Worm (Caenorhabditis elegans) whole organism, young adult: ENCODE data around the gene jtr-1.

Experiments used
- B0019.2 ChIP-seq: fragments of 200-800 bp; sonication (Bioruptor generic); conservative IDR thresholded peaks from 2 replicates; pipeline ENCODE4 v1.3.6; 2022; ENCODE audit warnings: missing genetic modification reagents, missing genetic modification characterization, missing compliant biosample characterization
- B0261.1 ChIP-seq: sonication (generic microtip); optimal IDR thresholded peaks from 2 replicates; lab custom pipeline; 2016; ENCODE audit warnings: mild to moderate bottlenecking, missing genetic modification characterization, moderate library complexity, missing compliant biosample characterization
- B0336.3 ChIP-seq: fragments of 200-800 bp; sonication (Bioruptor generic); IDR thresholded peaks from 2 replicates; pipeline ENCODE4 v1.3.6; 2022; ENCODE audit warnings: missing genetic modification characterization, missing compliant biosample characterization
- C06A6.2 ChIP-seq: fragments of 200-800 bp; sonication (Bioruptor generic); conservative IDR thresholded peaks from 2 replicates; pipeline ENCODE4 v1.3.6; 2022; ENCODE audit warnings: missing genetic modification characterization, missing compliant biosample characterization
- F22D6.2 ChIP-seq: sonication (generic microtip); optimal IDR thresholded peaks from 2 replicates; lab custom pipeline; 2016; ENCODE audit warnings: mild to moderate bottlenecking, missing genetic modification characterization, missing compliant biosample characterization
- F57C9.4 ChIP-seq: sonication (generic microtip); optimal IDR thresholded peaks from 2 replicates; lab custom pipeline; 2017; ENCODE audit warnings: mild to moderate bottlenecking, missing genetic modification characterization, missing compliant biosample characterization
- Y79H2A.3 ChIP-seq: fragments of 200-800 bp; sonication (Bioruptor generic); conservative IDR thresholded peaks from 2 replicates; pipeline ENCODE4 v1.3.6; 2022; ENCODE audit warnings: missing genetic modification reagents, missing genetic modification characterization, missing compliant biosample characterization
- aptf-2 ChIP-seq: fragments of 200-800 bp; sonication (Bioruptor generic); conservative IDR thresholded peaks from 2 replicates; pipeline ENCODE4 v1.3.6; 2022; ENCODE audit warnings: missing genetic modification reagents, missing genetic modification characterization, missing compliant biosample characterization
- cebp-1 ChIP-seq, 2 experiments: fragments of 200-800 bp in 1 of 2; sonication (Bioruptor generic) in 1 of 2; sonication (generic microtip) in 1 of 2; IDR thresholded peaks in 1 of 2; optimal IDR thresholded peaks in 1 of 2; 2 replicates each; pipeline versions ENCODE4 v1.3.6 to Lab custom; 2017 to 2022; ENCODE audit warnings: missing compliant biosample characterization in 2 of 2, missing genetic modification characterization in 2 of 2, mild to moderate bottlenecking in 1 of 2, missing genetic modification reagents in 1 of 2, moderate library complexity in 1 of 2
- ceh-27 ChIP-seq: fragments of 200-800 bp; sonication (Bioruptor generic); optimal IDR thresholded peaks from 2 replicates; lab custom pipeline; 2018; ENCODE audit warnings: mild to moderate bottlenecking, missing genetic modification characterization, moderate library complexity, missing compliant biosample characterization
- dox-1 ChIP-seq: fragments of 200-800 bp; sonication (Bioruptor generic); IDR thresholded peaks from 2 replicates; pipeline ENCODE4 v1.3.6; 2022; ENCODE audit warnings: missing genetic modification reagents, missing genetic modification characterization, missing compliant biosample characterization
- egl-18 ChIP-seq: fragments of 200-800 bp; sonication (Bioruptor generic); IDR thresholded peaks from 2 replicates; pipeline ENCODE4 v1.3.6; 2022; ENCODE audit warnings: missing genetic modification reagents, missing genetic modification characterization, missing compliant biosample characterization
- fkh-3 ChIP-seq: sonication (generic microtip); optimal IDR thresholded peaks from 2 replicates; lab custom pipeline; 2016; ENCODE audit warnings: mild to moderate bottlenecking, missing genetic modification characterization, missing compliant biosample characterization
- hsf-1 ChIP-seq: fragments of 200-800 bp; sonication (Bioruptor generic); IDR thresholded peaks from 2 replicates; pipeline ENCODE4 v1.3.6; 2022; ENCODE audit warnings: missing genetic modification reagents, missing genetic modification characterization, missing compliant biosample characterization
- let-526 ChIP-seq: fragments of 200-800 bp; sonication (Bioruptor generic); IDR thresholded peaks from 2 replicates; pipeline ENCODE4 v1.3.6; 2022; ENCODE audit warnings: missing genetic modification reagents, missing genetic modification characterization, missing compliant biosample characterization
- lin-26 ChIP-seq: fragments of 200-800 bp; sonication (Bioruptor generic); IDR thresholded peaks from 2 replicates; pipeline ENCODE4 v1.3.6; 2022; ENCODE audit warnings: missing genetic modification reagents, missing genetic modification characterization, missing compliant biosample characterization
- lin-54 ChIP-seq: fragments of 200-800 bp; sonication (Bioruptor generic); optimal IDR thresholded peaks from 2 replicates; lab custom pipeline; 2018; ENCODE audit warnings: mild to moderate bottlenecking, missing genetic modification characterization, missing compliant biosample characterization
- lir-1 ChIP-seq: fragments of 200-800 bp; sonication (Bioruptor generic); conservative IDR thresholded peaks from 2 replicates; pipeline ENCODE4 v1.3.6; 2022; ENCODE audit warnings: missing genetic modification reagents, missing genetic modification characterization, missing compliant biosample characterization
- lsl-1 ChIP-seq: fragments of 200-800 bp; sonication (Bioruptor generic); optimal IDR thresholded peaks from 2 replicates; lab custom pipeline; 2018; ENCODE audit warnings: mild to moderate bottlenecking, missing genetic modification characterization, moderate library complexity, missing compliant biosample characterization
- madf-10 ChIP-seq: sonication (generic microtip); optimal IDR thresholded peaks from 2 replicates; lab custom pipeline; 2016; ENCODE audit warnings: mild to moderate bottlenecking, missing genetic modification characterization, missing compliant biosample characterization
- madf-6 ChIP-seq: fragments of 200-800 bp; sonication (Bioruptor generic); IDR thresholded peaks from 2 replicates; pipeline ENCODE4 v1.3.6; 2022; ENCODE audit warnings: missing genetic modification reagents, missing genetic modification characterization, missing compliant biosample characterization
- mes-4 ChIP-seq: sonication (generic microtip); optimal IDR thresholded peaks from 2 replicates; lab custom pipeline; 2016; ENCODE audit warnings: missing genotype, missing genetic modification characterization, missing compliant biosample characterization
- nhr-179 ChIP-seq: sonication (generic microtip); optimal IDR thresholded peaks from 2 replicates; lab custom pipeline; 2016; ENCODE audit warnings: mild to moderate bottlenecking, missing genetic modification characterization, missing compliant biosample characterization
- nhr-27 ChIP-seq: fragments of 200-800 bp; sonication (Bioruptor generic); optimal IDR thresholded peaks from 2 replicates; lab custom pipeline; 2018; ENCODE audit warnings: mild to moderate bottlenecking, missing genetic modification characterization, moderate library complexity, missing compliant biosample characterization
- nhr-80 ChIP-seq: sonication (generic microtip); optimal IDR thresholded peaks from 2 replicates; lab custom pipeline; 2016; ENCODE audit warnings: missing genetic modification characterization, missing compliant biosample characterization
- rpc-1 ChIP-seq, 2 experiments: fragments of 150-350 bp in 1 of 2; sonication (generic microtip) in 1 of 2; optimal IDR thresholded peaks; 2 replicates each; lab custom pipeline; 2014 to 2018; ENCODE audit warnings: missing biosample characterization in 1 of 2, missing genetic modification characterization in 1 of 2, missing genetic modification reagents in 1 of 2, missing genotype in 1 of 2
- snpc-1.1 ChIP-seq: sonication (generic microtip); optimal IDR thresholded peaks from 2 replicates; lab custom pipeline; 2017; ENCODE audit warnings: missing genetic modification characterization, mild to moderate bottlenecking, missing compliant biosample characterization, antibody characterized with exemption, moderate library complexity, missing genotype, missing genetic modification reagents; ENCODE audit not compliant: insufficient read depth
- sptf-2 ChIP-seq: fragments of 200-800 bp; sonication (Bioruptor generic); optimal IDR thresholded peaks from 2 replicates; lab custom pipeline; 2018; ENCODE audit warnings: mild to moderate bottlenecking, missing genetic modification characterization, missing compliant biosample characterization
- tbp1 ChIP-seq: fragments of 200-800 bp; sonication (Bioruptor generic); optimal IDR thresholded peaks from 2 replicates; lab custom pipeline; 2018; ENCODE audit warnings: mild to moderate bottlenecking, missing genetic modification characterization, missing compliant biosample characterization
- unc-62 ChIP-seq: fragments of 150-350 bp; optimal IDR thresholded peaks from 2 replicates; lab custom pipeline; 2014; ENCODE audit warnings: missing biosample characterization, missing genetic modification reagents, missing genetic modification characterization
- xnd-1 ChIP-seq: sonication (generic microtip); optimal IDR thresholded peaks from 2 replicates; lab custom pipeline; 2016; ENCODE audit warnings: missing genotype, missing genetic modification reagents, missing genetic modification characterization, missing compliant biosample characterization
- ztf-25 ChIP-seq: fragments of 200-800 bp; sonication (Bioruptor generic); IDR thresholded peaks from 2 replicates; pipeline ENCODE4 v1.3.6; 2022; ENCODE audit warnings: missing genetic modification reagents, missing genetic modification characterization, missing compliant biosample characterization
- ztf-28 ChIP-seq: fragments of 200-800 bp; sonication (Bioruptor generic); IDR thresholded peaks from 2 replicates; pipeline ENCODE4 v1.3.6; 2022; ENCODE audit warnings: missing genetic modification reagents, missing genetic modification characterization, missing compliant biosample characterization

jtr-1 gene

ce11 chrIV:1389021-1389420 is 31.7 kb upstream of the jtr-1 start:
- TF ChIP-seq madf-6 (no peak), F57C9.4 (tag; lab: Kevin White, UChicago) (no peak), C06A6.2 (GFP tag; lab: Robert Waterston, UW) (no peak), madf-10 (tag; lab: Kevin White, UChicago) (no peak), snpc-1.1 (tag; lab: Kevin White, UChicago) (no peak), rpc-1 (optimal IDR thresholded peaks at IDR 0.05; lab: Kevin White, UChicago) (no peak), rpc-1 (tag; optimal IDR thresholded peaks at IDR 0.05; lab: Kevin White, UChicago) (no peak), ceh-27 (GFP tag; lab: Kevin White, UChicago) (no peak)
- TF ChIP-seq, all 124 proteins: peak for 0

- TF ChIP-seq dox-1 (GFP tag; lab: Robert Waterston, UW) (no peak), aptf-2 (GFP tag; lab: Robert Waterston, UW) (no peak), tbp1 (no peak), xnd-1 (tag; lab: Kevin White, UChicago) (no peak), Y79H2A.3 (GFP tag; lab: Robert Waterston, UW) (no peak), B0336.3 (GFP tag; lab: Robert Waterston, UW) (no peak), lin-54 (GFP tag; lab: Kevin White, UChicago) (no peak), egl-18 (GFP tag; lab: Robert Waterston, UW) (no peak), lsl-1 (no peak), ztf-28 (GFP tag; lab: Robert Waterston, UW) (0 out of 2 replicates have a peak, but pooled peaks have one; percentile 5), let-526 (GFP tag; lab: Robert Waterston, UW) (no peak), unc-62 (no peak), lir-1 (GFP tag; lab: Robert Waterston, UW) (no peak), cebp-1 (GFP tag; IDR thresholded peaks at IDR 0.05; lab: Robert Waterston, UW) (no peak), cebp-1 (tag; optimal IDR thresholded peaks at IDR 0.05; lab: Kevin White, UChicago) (peak; percentile 38), F22D6.2 (tag; lab: Kevin White, UChicago) (no peak), madf-10 (tag; lab: Kevin White, UChicago) (no peak), hsf-1 (GFP tag; lab: Robert Waterston, UW) (no peak), B0019.2 (GFP tag; lab: Robert Waterston, UW) (no peak), nhr-27 (tag; lab: Kevin White, UChicago) (no peak), nhr-80 (peak; percentile 58), ceh-27 (GFP tag; lab: Kevin White, UChicago) (no peak), nhr-179 (tag; lab: Kevin White, UChicago) (no peak), B0261.1 (tag; lab: Kevin White, UChicago) (no peak), lin-26 (no peak)
Observed at ce11 chrIV:1389599-1389998, 31.1 kb upstream of the jtr-1 start.

ce11 chrIV:1390102-1390501 is 30.6 kb upstream of the jtr-1 start:
- TF ChIP-seq rpc-1 (optimal IDR thresholded peaks at IDR 0.05; lab: Kevin White, UChicago) = peak; percentile 40
- TF ChIP-seq rpc-1 (tag; optimal IDR thresholded peaks at IDR 0.05; lab: Kevin White, UChicago) = peak; percentile 70
- TF ChIP-seq lin-26 = peak; percentile 38; the same call in 1 of the 2 replicates
- TF ChIP-seq nhr-27 (tag; lab: Kevin White, UChicago) = no peak
- no peak for TF ChIP-seq mes-4 (tag; lab: Kevin White, UChicago)
- peak; percentile 80 for TF ChIP-seq tbp1
- no peak for TF ChIP-seq ztf-25
- peak; percentile 47 for TF ChIP-seq B0261.1 (tag; lab: Kevin White, UChicago)

- TF ChIP-seq tbp1 (peak; percentile 50), rpc-1 (optimal IDR thresholded peaks at IDR 0.05; lab: Kevin White, UChicago) (no peak), rpc-1 (tag; optimal IDR thresholded peaks at IDR 0.05; lab: Kevin White, UChicago) (peak; percentile 51), fkh-3 (tag; lab: Kevin White, UChicago) (no peak), sptf-2 (GFP tag; lab: Kevin White, UChicago) (no peak)
Observed at ce11 chrIV:1391446-1391845, 29.3 kb upstream of the jtr-1 start.
